Worm (Caenorhabditis elegans): ENCODE data around the gene srxa-9.

The srxa-9 gene

ce11 chrX:15799595-15799994, 52.8 kb downstream of the srxa-9 start, which contains the start of gene Y7A5A.6:
Y7A5A.6 (minus strand) TSS chrX:15799695.
- no peak for TF ChIP-seq lin-39 (tag; optimal IDR thresholded peaks at IDR 0.05)
- peak; percentile 35 for TF ChIP-seq elt-2 (tag; optimal IDR thresholded peaks at IDR 0.05)

All from whole organism, L1 larva.